Fruit fly (Drosophila melanogaster) whole organism, embryonic: Measurements from ENCODE around the gene Src64B.
A peak's percentile ranks its signal among the peaks of the same experiment; 100 is the strongest.

Source experiments
- ATbp ChIP-seq: fragments of 200-800 bp; sonication (Bioruptor generic); optimal IDR thresholded peaks from 2 replicates; lab custom pipeline; 2017; ENCODE audit warnings: missing biosample characterization, mild to moderate bottlenecking, missing genetic modification characterization, missing genetic modification reagents
- Atf-2 ChIP-seq: fragments of 200-800 bp; sonication (Bioruptor generic); optimal IDR thresholded peaks from 2 replicates; lab custom pipeline; 2016; ENCODE audit warnings: missing biosample characterization, missing genetic modification characterization
- Awh ChIP-seq: fragments of 200-800 bp; sonication (Bioruptor generic); IDR thresholded peaks from 2 replicates; pipeline ENCODE4, ENCODE4 v1.3.6; 2022; ENCODE audit warnings: missing biosample characterization, missing genetic modification characterization
- BEAF-32 ChIP-seq: fragments of 200-800 bp; sonication (Bioruptor generic); optimal IDR thresholded peaks from 3 replicates; lab custom pipeline; 2017; ENCODE audit warnings: missing biosample characterization, missing genetic modification characterization, mild to moderate bottlenecking, moderate library complexity, missing genetic modification reagents
- C15 ChIP-seq: fragments of 200-800 bp; sonication (Bioruptor generic); IDR thresholded peaks from 3 replicates; pipeline ENCODE4 v1.3.6; 2022; ENCODE audit warnings: missing biosample characterization, missing genetic modification characterization
- CG10543 ChIP-seq: fragments of 200-800 bp; sonication (Bioruptor generic); optimal IDR thresholded peaks from 3 replicates; lab custom pipeline; 2017; ENCODE audit warnings: missing biosample characterization, mild to moderate bottlenecking, missing genetic modification characterization, moderate library complexity
- CG10565 ChIP-seq: fragments of 200-800 bp; sonication (Bioruptor generic); optimal IDR thresholded peaks from 3 replicates; lab custom pipeline; 2016; ENCODE audit warnings: missing biosample characterization, mild to moderate bottlenecking, missing genetic modification characterization
- CG12219 ChIP-seq: fragments of 200-800 bp; sonication (Bioruptor generic); optimal IDR thresholded peaks from 3 replicates; lab custom pipeline; 2018; ENCODE audit warnings: missing biosample characterization, mild to moderate bottlenecking, missing genetic modification characterization
- CG1233 ChIP-seq: fragments of 200-800 bp; sonication (Bioruptor generic); optimal IDR thresholded peaks from 4 replicates; lab custom pipeline; 2018; ENCODE audit warnings: missing biosample characterization, mild to moderate bottlenecking, missing genetic modification characterization
- CG12942 ChIP-seq: fragments of 200-800 bp; sonication (Bioruptor generic); optimal IDR thresholded peaks from 3 replicates; lab custom pipeline; 2016; ENCODE audit warnings: missing biosample characterization, missing genetic modification characterization
- CG17328 ChIP-seq: fragments of 200-800 bp; sonication (Bioruptor generic); IDR thresholded peaks from 2 replicates; pipeline ENCODE4 v1.3.6; 2022; ENCODE audit warnings: missing biosample characterization, missing genetic modification characterization
- CG17568 ChIP-seq: fragments of 200-800 bp; sonication (Bioruptor generic); optimal IDR thresholded peaks from 2 replicates; lab custom pipeline; 2018; ENCODE audit warnings: missing biosample characterization, mild to moderate bottlenecking, missing genetic modification characterization, moderate library complexity
- CG17612 ChIP-seq: fragments of 200-800 bp; sonication (Bioruptor generic); IDR thresholded peaks from 2 replicates; pipeline ENCODE4 v1.3.6; 2022; ENCODE audit warnings: missing biosample characterization, missing genetic modification characterization
- CG18011 ChIP-seq: fragments of 200-800 bp; sonication (Bioruptor generic); optimal IDR thresholded peaks from 2 replicates; lab custom pipeline; 2017; ENCODE audit warnings: missing biosample characterization, missing genetic modification characterization, mild to moderate bottlenecking, moderate library complexity, missing genotype
- CG18476 ChIP-seq: fragments of 200-800 bp; sonication (Bioruptor generic); optimal IDR thresholded peaks from 2 replicates; lab custom pipeline; 2016; ENCODE audit warnings: missing biosample characterization, mild to moderate bottlenecking, missing genetic modification characterization
- CG3065 ChIP-seq: fragments of 200-800 bp; sonication (Bioruptor generic); optimal IDR thresholded peaks from 2 replicates; lab custom pipeline; 2016; ENCODE audit warnings: missing biosample characterization, missing genetic modification characterization
- CG34422 ChIP-seq: fragments of 200-800 bp; sonication (Bioruptor generic); IDR thresholded peaks from 3 replicates; pipeline ENCODE4 v1.3.6; 2022; ENCODE audit warnings: missing biosample characterization, missing genetic modification characterization
- CG4707 ChIP-seq: fragments of 200-800 bp; sonication (Bioruptor generic); optimal IDR thresholded peaks from 2 replicates; lab custom pipeline; 2018; ENCODE audit warnings: missing biosample characterization, mild to moderate bottlenecking, missing genetic modification characterization, moderate library complexity
- CG7372 ChIP-seq: fragments of 200-800 bp; sonication (Bioruptor generic); IDR thresholded peaks from 2 replicates; pipeline ENCODE4 v1.3.6; 2022; ENCODE audit warnings: missing biosample characterization, missing genetic modification characterization
- CG8290 ChIP-seq, 3 experiments: fragments of 200-800 bp; sonication (Bioruptor generic); optimal IDR thresholded peaks; 2 replicates each; lab custom pipeline; 2016 to 2019; ENCODE audit warnings: missing biosample characterization in 3 of 3, missing genetic modification characterization in 3 of 3, mild to moderate bottlenecking in 2 of 3, moderate library complexity in 1 of 3
- CG8478 ChIP-seq: fragments of >200 bp; optimal IDR thresholded peaks from 2 replicates; lab custom pipeline; 2018
- CrebB ChIP-seq: fragments of 200-800 bp; sonication (Bioruptor generic); optimal IDR thresholded peaks from 3 replicates; lab custom pipeline; 2018; ENCODE audit warnings: missing biosample characterization, mild to moderate bottlenecking, missing genetic modification characterization
- Dref ChIP-seq: fragments of 200-800 bp; sonication (Bioruptor generic); IDR thresholded peaks from 2 replicates; pipeline ENCODE4 v1.3.6; 2022; ENCODE audit warnings: missing biosample characterization, missing genetic modification characterization
- Fer2 ChIP-seq: fragments of 200-800 bp; sonication (Bioruptor generic); optimal IDR thresholded peaks from 2 replicates; lab custom pipeline; 2018; ENCODE audit warnings: missing biosample characterization, mild to moderate bottlenecking, missing genetic modification characterization, moderate library complexity
- HLH54F ChIP-seq: fragments of 200-800 bp; sonication (Bioruptor generic); optimal IDR thresholded peaks from 3 replicates; lab custom pipeline; 2016; ENCODE audit warnings: missing biosample characterization, missing genetic modification characterization
- HLHmδ ChIP-seq: fragments of 200-800 bp; sonication (Bioruptor generic); optimal IDR thresholded peaks from 2 replicates; lab custom pipeline; 2018; ENCODE audit warnings: missing biosample characterization, mild to moderate bottlenecking, missing genetic modification characterization, moderate library complexity
- Hr78 ChIP-seq, 2 experiments: fragments of 200-800 bp in 1 of 2; fragments of >200 bp in 1 of 2; sonication (Bioruptor generic) in 1 of 2; optimal IDR thresholded peaks; 2 replicates each; lab custom pipeline; 2017 to 2019; ENCODE audit warnings: missing biosample characterization in 2 of 2, missing genetic modification characterization in 2 of 2, mild to moderate bottlenecking in 1 of 2, moderate library complexity in 1 of 2
- Kr ChIP-seq: fragments of 200-800 bp; sonication (Bioruptor generic); optimal IDR thresholded peaks from 2 replicates; lab custom pipeline; 2017; ENCODE audit warnings: missing biosample characterization, mild to moderate bottlenecking, missing genetic modification characterization
- Mad ChIP-seq: fragments of 200-800 bp; sonication (Bioruptor generic); optimal IDR thresholded peaks from 2 replicates; lab custom pipeline; 2016; ENCODE audit warnings: missing biosample characterization, missing genetic modification characterization
- Nf-YB ChIP-seq: fragments of 200-800 bp; sonication (Bioruptor generic); optimal IDR thresholded peaks from 3 replicates; lab custom pipeline; 2019; ENCODE audit warnings: missing biosample characterization, mild to moderate bottlenecking, missing genetic modification characterization, moderate library complexity
- Rfx ChIP-seq: fragments of 200-800 bp; sonication (Bioruptor generic); IDR thresholded peaks from 2 replicates; pipeline ENCODE4 v1.3.6; 2022; ENCODE audit warnings: missing biosample characterization, missing genetic modification characterization
- Six4 ChIP-seq: fragments of 200-800 bp; sonication (Bioruptor generic); optimal IDR thresholded peaks from 2 replicates; lab custom pipeline; 2016; ENCODE audit warnings: missing biosample characterization, missing genetic modification characterization
- Sox102F ChIP-seq: fragments of 200-800 bp; sonication (Bioruptor generic); optimal IDR thresholded peaks from 2 replicates; lab custom pipeline; 2018; ENCODE audit warnings: missing biosample characterization, mild to moderate bottlenecking, missing genetic modification characterization, moderate library complexity
- Taf1 ChIP-seq: fragments of 200-800 bp; sonication (Bioruptor generic); IDR thresholded peaks from 2 replicates; pipeline ENCODE4 v1.3.6; 2022; ENCODE audit warnings: missing biosample characterization, missing genetic modification characterization
- cad ChIP-seq: fragments of >200 bp; optimal IDR thresholded peaks from 2 replicates; lab custom pipeline; 2017; ENCODE audit warnings: missing biosample characterization, missing genetic modification characterization
- cas ChIP-seq: fragments of 200-800 bp; sonication (Bioruptor generic); IDR thresholded peaks from 2 replicates; pipeline ENCODE4 v1.3.6; 2022; ENCODE audit warnings: missing biosample characterization, missing genetic modification characterization
- da ChIP-seq: fragments of 200-800 bp; sonication (Bioruptor generic); optimal IDR thresholded peaks from 2 replicates; lab custom pipeline; 2016; ENCODE audit warnings: missing biosample characterization, missing genetic modification characterization
- dan ChIP-seq: fragments of 200-800 bp; sonication (Bioruptor generic); IDR thresholded peaks from 2 replicates; pipeline ENCODE4 v1.3.6; 2022; ENCODE audit warnings: missing biosample characterization, missing genetic modification characterization
- ewg ChIP-seq: fragments of 200-800 bp; sonication (Bioruptor generic); optimal IDR thresholded peaks from 3 replicates; lab custom pipeline; 2017; ENCODE audit warnings: mild to moderate bottlenecking, missing biosample characterization, missing genetic modification reagents, missing genetic modification characterization
- fru ChIP-seq: fragments of >200 bp; optimal IDR thresholded peaks from 2 replicates; lab custom pipeline; 2017
- her ChIP-seq: fragments of 200-800 bp; sonication (Bioruptor generic); optimal IDR thresholded peaks from 2 replicates; lab custom pipeline; 2016; ENCODE audit warnings: missing biosample characterization, missing genetic modification characterization
- hth ChIP-seq: fragments of >200 bp; optimal IDR thresholded peaks from 2 replicates; lab custom pipeline; 2017; ENCODE audit warnings: inconsistent platforms
- lilli ChIP-seq: fragments of 200-800 bp; sonication (Bioruptor generic); optimal IDR thresholded peaks from 3 replicates; lab custom pipeline; 2016; ENCODE audit warnings: missing biosample characterization, missing genetic modification characterization
- slou ChIP-seq: fragments of 200-800 bp; sonication (Bioruptor generic); optimal IDR thresholded peaks from 3 replicates; lab custom pipeline; 2016; ENCODE audit warnings: missing biosample characterization, missing genetic modification characterization
- slp2 ChIP-seq: fragments of 200-800 bp; sonication (Bioruptor generic); optimal IDR thresholded peaks from 2 replicates; lab custom pipeline; 2016; ENCODE audit warnings: missing biosample characterization, missing genetic modification characterization
- trem ChIP-seq: fragments of 200-800 bp; optimal IDR thresholded peaks from 3 replicates; lab custom pipeline; 2019; ENCODE audit warnings: missing biosample characterization, mild to moderate bottlenecking, missing genetic modification characterization, moderate library complexity
- tx ChIP-seq: fragments of 200-800 bp; sonication (Bioruptor generic); optimal IDR thresholded peaks from 2 replicates; lab custom pipeline; 2016; ENCODE audit warnings: missing biosample characterization, missing genetic modification characterization
- z ChIP-seq: fragments of 200-800 bp; sonication (Bioruptor generic); IDR thresholded peaks from 3 replicates; pipeline ENCODE4 v1.3.6; 2022; ENCODE audit warnings: missing biosample characterization, missing genetic modification characterization
- zen ChIP-seq: fragments of 200-800 bp; sonication (Bioruptor generic); optimal IDR thresholded peaks from 3 replicates; lab custom pipeline; 2018; ENCODE audit warnings: missing biosample characterization, mild to moderate bottlenecking, missing genetic modification characterization, moderate library complexity

Src64B gene

DNA sequence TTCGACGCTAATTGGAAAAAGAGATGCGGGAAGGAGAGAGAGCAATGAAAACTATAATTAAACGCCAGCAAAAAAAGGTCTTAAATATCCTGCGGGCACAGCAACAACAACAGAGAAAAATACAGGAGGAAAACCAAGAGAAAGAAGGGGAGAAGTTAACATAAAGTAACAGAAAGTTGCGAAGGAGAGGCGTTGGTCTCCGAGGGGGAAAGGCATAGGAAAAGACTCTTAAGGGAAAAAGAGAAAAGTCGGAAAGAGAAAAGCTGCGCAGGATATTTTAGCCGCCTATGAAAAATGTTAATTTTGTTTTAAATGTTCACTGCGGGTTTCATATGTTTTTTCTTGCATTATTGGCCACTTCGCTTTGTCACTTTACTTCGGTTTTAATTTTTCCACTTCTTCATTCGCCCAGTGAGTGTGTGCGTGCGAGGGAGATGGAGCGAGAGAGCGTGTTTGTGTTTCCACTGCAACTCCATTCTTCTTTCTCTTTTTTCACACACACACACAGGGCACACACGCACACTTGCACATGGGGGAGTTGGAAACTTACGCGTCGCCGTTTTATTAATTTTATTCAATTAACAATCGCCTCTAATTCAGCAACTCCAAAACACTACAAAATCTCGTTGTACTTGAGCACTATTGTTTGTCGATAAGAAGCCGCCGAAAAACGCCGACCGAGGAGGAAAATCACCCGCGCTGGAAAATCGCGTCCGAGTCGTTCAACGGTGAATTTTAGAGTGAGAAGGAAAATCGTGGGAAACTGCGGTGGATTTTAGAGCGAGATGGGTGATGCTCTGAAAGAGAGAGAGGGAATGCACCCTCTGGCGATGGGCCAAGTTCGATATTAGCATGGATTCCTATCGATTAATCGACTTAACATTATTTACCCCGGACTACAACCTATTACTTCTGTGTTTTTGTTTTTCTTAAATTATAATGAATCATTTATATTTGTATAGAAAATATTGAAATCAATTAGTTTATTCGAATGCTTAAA is at the start of gene Src64B (continued):
- TF ChIP-seq CG10565 (GFP tag; lab: Kevin White, UChicago) (no peak), fru (lab: Kevin White, UChicago) (no peak), C15 (no peak), Nf-YB (peak; percentile 27), CG12942 (GFP tag; lab: Kevin White, UChicago) (no peak), Taf1 (GFP tag; lab: Robert Waterston, UW) (no peak), CG4707 (GFP tag; lab: Kevin White, UChicago) (peak; percentile 36), hth (lab: Kevin White, UChicago) (no peak), BEAF-32 (GFP tag; lab: Kevin White, UChicago) (peak; percentile 79), CG17568 (GFP tag; lab: Kevin White, UChicago) (peak; percentile 58), cad (GFP tag; lab: Kevin White, UChicago) (no peak), CG18011 (GFP tag; lab: Kevin White, UChicago) (no peak), CG8478 (lab: Kevin White, UChicago) (peak; percentile 85), Awh (GFP tag; lab: Robert Waterston, UW) (no peak), z (GFP tag; lab: Robert Waterston, UW) (0 out of 3 replicates have a peak, but pooled peaks have one; percentile 25), slp2 (GFP tag; lab: Kevin White, UChicago) (no peak), Kr (GFP tag; lab: Kevin White, UChicago) (no peak), CG1233 (GFP tag; lab: Kevin White, UChicago) (peak; percentile 10), Hr78 (GFP tag; optimal IDR thresholded peaks at IDR 0.05; lab: Kevin White, UChicago) (no peak), CG10543 (GFP tag; lab: Kevin White, UChicago) (peak; percentile 41), dan (GFP tag; lab: Robert Waterston, UW) (no peak), CG17612 (GFP tag; lab: Robert Waterston, UW) (no peak), trem (no peak), CG34422 (peak; percentile 84; the same call in 2 of the 3 replicates), tx (GFP tag; lab: Kevin White, UChicago) (no peak), Fer2 (no peak), CG17328 (GFP tag; lab: Robert Waterston, UW) (0 out of 2 replicates have a peak, but pooled peaks have one; percentile 32), ewg (GFP tag; lab: Kevin White, UChicago) (peak; percentile 67), Mad (GFP tag; lab: Kevin White, UChicago) (no peak), CG7372 (GFP tag; lab: Robert Waterston, UW) (no peak), slou (no peak), Rfx (GFP tag; lab: Robert Waterston, UW) (no peak), ATbp (no peak), CG3065 (GFP tag; lab: Kevin White, UChicago) (no peak), zen (tag; lab: Kevin White, UChicago) (no peak), Sox102F (no peak), CG18476 (GFP tag; lab: Kevin White, UChicago) (no peak), Atf-2 (GFP tag; lab: Kevin White, UChicago) (no peak), HLHmδ (GFP tag; lab: Kevin White, UChicago) (peak; percentile 61), Dref (peak; percentile 95), da (GFP tag; lab: Kevin White, UChicago) (no peak), CrebB (tag; lab: Kevin White, UChicago) (no peak), CG8290 (GFP tag; optimal IDR thresholded peaks at IDR 0.05; lab: Kevin White, UChicago) (no peak), CG8290 (tag; optimal IDR thresholded peaks at IDR 0.05; lab: Kevin White, UChicago) (peak; percentile 20 to 60), lilli (GFP tag; lab: Kevin White, UChicago) (no peak), Six4 (GFP tag; lab: Kevin White, UChicago) (no peak), HLH54F (GFP tag; lab: Kevin White, UChicago) (no peak), cas (GFP tag; lab: Robert Waterston, UW) (no peak), her (no peak), CG12219 (GFP tag; lab: Kevin White, UChicago) (peak; percentile 16)
